Worm (Caenorhabditis elegans) whole organism, L2 larva: ENCODE measurements around the gene cwf-19L2.

ENCODE experiments used
- blmp-1 ChIP-seq: sonication (generic microtip); optimal IDR thresholded peaks from 2 replicates; lab custom pipeline; 2017; ENCODE audit warnings: missing genetic modification characterization, mild to moderate bottlenecking, missing compliant biosample characterization, antibody characterized with exemption, moderate library complexity; ENCODE audit not compliant: insufficient read depth
- lin-39 ChIP-seq: fragments of 150-350 bp; optimal IDR thresholded peaks from 2 replicates; lab custom pipeline; 2014; ENCODE audit warnings: missing biosample characterization, missing genetic modification reagents, missing genetic modification characterization
- mdl-1 ChIP-seq, 2 experiments: fragments of 150-350 bp in 1 of 2; sonication (generic microtip) in 1 of 2; optimal IDR thresholded peaks; 2 replicates each; lab custom pipeline; 2017; ENCODE audit warnings: missing biosample characterization in 2 of 2, missing genetic modification characterization in 2 of 2
- nhr-237 ChIP-seq: fragments of 150-350 bp; optimal IDR thresholded peaks from 2 replicates; lab custom pipeline; 2014; ENCODE audit warnings: missing biosample characterization, missing genetic modification characterization
- nhr-6 ChIP-seq: fragments of 150-350 bp; optimal IDR thresholded peaks from 2 replicates; lab custom pipeline; 2014; ENCODE audit warnings: missing biosample characterization, missing genetic modification characterization
- skn-1 ChIP-seq: sonication (generic microtip); optimal IDR thresholded peaks from 2 replicates; lab custom pipeline; 2017; ENCODE audit warnings: missing biosample characterization, missing genetic modification characterization
- snpc-4 ChIP-seq: fragments of 150-350 bp; optimal IDR thresholded peaks from 2 replicates; lab custom pipeline; 2014; ENCODE audit warnings: missing biosample characterization, missing genetic modification characterization
- unc-62 ChIP-seq: fragments of 150-350 bp; optimal IDR thresholded peaks from 2 replicates; lab custom pipeline; 2014; ENCODE audit warnings: missing biosample characterization, missing genetic modification reagents, missing genetic modification characterization

ce11 chrIII:7262592-7262991, 30.8 kb upstream of the cwf-19L2 start:
- TF ChIP-seq unc-62 (GFP tag; lab: Kevin White, UChicago) (no peak), mdl-1 (tag; optimal IDR thresholded peaks at IDR 0.05; lab: Kevin White, UChicago) (no peak), snpc-4 (tag; lab: Kevin White, UChicago) (no peak), blmp-1 (tag; lab: Kevin White, UChicago) (no peak), nhr-237 (tag; lab: Kevin White, UChicago) (no peak), lin-39 (tag; lab: Kevin White, UChicago) (no peak), nhr-6 (tag; lab: Kevin White, UChicago) (no peak), skn-1 (tag; lab: Kevin White, UChicago) (no peak)
